Fruit fly (Drosophila melanogaster) whole organism, adult: ENCODE data around the gene CG5079.

Experiments
- CG11617 ChIP-seq: fragments of 200-800 bp; sonication (Bioruptor generic); optimal IDR thresholded peaks from 2 replicates; lab custom pipeline; 2017; ENCODE audit warnings: mild to moderate bottlenecking, missing biosample characterization, missing genetic modification reagents, missing genetic modification characterization
- CG12768 ChIP-seq: fragments of 200-800 bp; sonication (Bioruptor generic); optimal IDR thresholded peaks from 2 replicates; lab custom pipeline; 2017; ENCODE audit warnings: missing biosample characterization, missing genetic modification characterization, mild to moderate bottlenecking, moderate library complexity, missing genetic modification reagents
- CG14711 ChIP-seq: fragments of 200-800 bp; sonication (Bioruptor generic); optimal IDR thresholded peaks from 2 replicates; lab custom pipeline; 2018; ENCODE audit warnings: missing biosample characterization, mild to moderate bottlenecking, missing genetic modification characterization, moderate library complexity
- CG1620 ChIP-seq: fragments of 200-800 bp; sonication (Bioruptor generic); optimal IDR thresholded peaks from 2 replicates; lab custom pipeline; 2016; ENCODE audit warnings: missing biosample characterization, missing genetic modification characterization
- CG33017 ChIP-seq: fragments of 200-800 bp; sonication (Bioruptor generic); optimal IDR thresholded peaks from 2 replicates; lab custom pipeline; 2018; ENCODE audit warnings: missing biosample characterization, mild to moderate bottlenecking, missing genetic modification characterization, moderate library complexity
- CG5204 ChIP-seq: fragments of 200-800 bp; sonication (Bioruptor generic); optimal IDR thresholded peaks from 2 replicates; lab custom pipeline; 2016; ENCODE audit warnings: missing biosample characterization, missing genetic modification characterization
- CG7045 ChIP-seq: fragments of 200-800 bp; sonication (Bioruptor generic); optimal IDR thresholded peaks from 2 replicates; lab custom pipeline; 2017; ENCODE audit warnings: missing biosample characterization, mild to moderate bottlenecking, missing genetic modification characterization
- CG7101 ChIP-seq: fragments of 200-800 bp; sonication (Bioruptor generic); optimal IDR thresholded peaks from 2 replicates; lab custom pipeline; 2018; ENCODE audit warnings: missing biosample characterization, mild to moderate bottlenecking, missing genetic modification characterization, moderate library complexity
- Clk ChIP-seq: fragments of 200-800 bp; sonication (Bioruptor generic); optimal IDR thresholded peaks from 2 replicates; lab custom pipeline; 2017; ENCODE audit warnings: missing biosample characterization, missing genetic modification characterization
- Crg-1 ChIP-seq: fragments of 200-800 bp; sonication (Bioruptor generic); optimal IDR thresholded peaks from 2 replicates; lab custom pipeline; 2016; ENCODE audit warnings: missing biosample characterization, missing genetic modification characterization
- Hr96 ChIP-seq: fragments of 200-800 bp; sonication (Bioruptor generic); optimal IDR thresholded peaks from 2 replicates; lab custom pipeline; 2016; ENCODE audit warnings: missing biosample characterization, missing genetic modification characterization
- Mnt ChIP-seq: fragments of 200-800 bp; sonication (Bioruptor generic); optimal IDR thresholded peaks from 2 replicates; lab custom pipeline; 2016; ENCODE audit warnings: missing biosample characterization, mild to moderate bottlenecking, missing genetic modification characterization
- bab1 ChIP-seq: fragments of 200-800 bp; sonication (Bioruptor generic); optimal IDR thresholded peaks from 3 replicates; lab custom pipeline; 2019; ENCODE audit warnings: missing biosample characterization, mild to moderate bottlenecking, missing genetic modification characterization, moderate library complexity
- cic ChIP-seq: fragments of 200-800 bp; sonication (Bioruptor generic); optimal IDR thresholded peaks from 2 replicates; lab custom pipeline; 2017; ENCODE audit warnings: missing biosample characterization, mild to moderate bottlenecking, missing genetic modification characterization, moderate library complexity
- cnc ChIP-seq, 2 experiments: fragments of >200 bp; optimal IDR thresholded peaks; 2 replicates each; lab custom pipeline; 2017
- kay ChIP-seq: fragments of 200-800 bp; sonication (Bioruptor generic); peaks from one replicate; lab custom pipeline; 2016; ENCODE audit warnings: missing biosample characterization, missing genetic modification characterization, borderline replicate concordance
- ovo ChIP-seq: fragments of 200-800 bp; sonication (Bioruptor generic); optimal IDR thresholded peaks from 2 replicates; lab custom pipeline; 2016; ENCODE audit warnings: missing biosample characterization, missing genetic modification characterization
- pad ChIP-seq: fragments of 200-800 bp; sonication (Bioruptor generic); optimal IDR thresholded peaks from 3 replicates; lab custom pipeline; 2017; ENCODE audit warnings: missing biosample characterization, missing genetic modification characterization, mild to moderate bottlenecking, moderate library complexity, missing genetic modification reagents
- tj ChIP-seq: fragments of 200-800 bp; sonication (Bioruptor generic); optimal IDR thresholded peaks from 3 replicates; lab custom pipeline; 2017; ENCODE audit warnings: missing biosample characterization, mild to moderate bottlenecking, missing genetic modification characterization, moderate library complexity
- toe ChIP-seq: fragments of 200-800 bp; sonication (Bioruptor generic); optimal IDR thresholded peaks from 2 replicates; lab custom pipeline; 2016; ENCODE audit warnings: missing biosample characterization, missing genetic modification characterization

Gene CG5079

DNA sequence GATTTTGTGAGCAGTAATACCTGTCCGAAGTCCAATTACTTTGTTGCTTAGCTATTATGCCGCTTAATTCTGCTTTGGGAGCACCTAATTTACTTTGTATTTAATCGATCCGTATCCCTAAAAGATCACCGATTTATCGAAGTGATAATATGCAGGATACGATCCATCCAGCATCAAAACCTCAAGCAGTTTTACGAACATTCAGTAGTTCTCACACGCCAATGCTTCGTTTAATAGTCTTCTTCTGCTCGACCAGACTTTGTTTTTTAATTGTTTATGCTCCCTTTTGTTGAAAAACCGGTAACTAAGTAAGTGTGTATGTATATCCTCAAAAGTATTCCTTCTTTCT is 34.8 kb downstream of the CG5079 start:
- no peak for TF ChIP-seq CG7045 (GFP tag; lab: Kevin White, UChicago)
- TF ChIP-seq pad: no peak
- no peak for TF ChIP-seq CG12768 (GFP tag; lab: Kevin White, UChicago)
- no peak for TF ChIP-seq toe (GFP tag; lab: Kevin White, UChicago)

- TF ChIP-seq CG5204: no peak
- no peak for TF ChIP-seq CG7101 (tag; lab: Kevin White, UChicago)
- no peak for TF ChIP-seq CG1620 (GFP tag; lab: Kevin White, UChicago)
These were observed 37.0 kb downstream of the CG5079 start for dm6 chr3R:25650417-25650816.

dm6 chr3R:25651414-25651813 is 37.9 kb downstream of the CG5079 start:
- TF ChIP-seq toe (GFP tag; lab: Kevin White, UChicago) (no peak), Mnt (no peak), bab1 (peak; percentile 44), CG11617 (GFP tag; lab: Kevin White, UChicago) (no peak), ovo (no peak), CG14711 (tag; lab: Kevin White, UChicago) (peak; percentile 37), CG7045 (GFP tag; lab: Kevin White, UChicago) (no peak), tj (no peak)

- TF ChIP-seq CG12768 (GFP tag; lab: Kevin White, UChicago): peak; percentile 66
- TF ChIP-seq Mnt: no peak
- TF ChIP-seq Crg-1 (GFP tag; lab: Kevin White, UChicago): no peak
- TF ChIP-seq tj: peak; percentile 87
- peak; percentile 25 for TF ChIP-seq pad
- TF ChIP-seq cic (GFP tag; lab: Kevin White, UChicago): peak; percentile 51
- peak; percentile 86 for TF ChIP-seq kay (GFP tag; lab: Kevin White, UChicago)
- peak; percentile 12 for TF ChIP-seq ovo
- TF ChIP-seq bab1: peak; percentile 46
- TF ChIP-seq CG33017: peak; percentile 20
- no peak for TF ChIP-seq CG11617 (GFP tag; lab: Kevin White, UChicago)
- no peak for TF ChIP-seq Hr96
These were observed 38.7 kb downstream of the CG5079 start for dm6 chr3R:25652066-25652720.

DNA sequence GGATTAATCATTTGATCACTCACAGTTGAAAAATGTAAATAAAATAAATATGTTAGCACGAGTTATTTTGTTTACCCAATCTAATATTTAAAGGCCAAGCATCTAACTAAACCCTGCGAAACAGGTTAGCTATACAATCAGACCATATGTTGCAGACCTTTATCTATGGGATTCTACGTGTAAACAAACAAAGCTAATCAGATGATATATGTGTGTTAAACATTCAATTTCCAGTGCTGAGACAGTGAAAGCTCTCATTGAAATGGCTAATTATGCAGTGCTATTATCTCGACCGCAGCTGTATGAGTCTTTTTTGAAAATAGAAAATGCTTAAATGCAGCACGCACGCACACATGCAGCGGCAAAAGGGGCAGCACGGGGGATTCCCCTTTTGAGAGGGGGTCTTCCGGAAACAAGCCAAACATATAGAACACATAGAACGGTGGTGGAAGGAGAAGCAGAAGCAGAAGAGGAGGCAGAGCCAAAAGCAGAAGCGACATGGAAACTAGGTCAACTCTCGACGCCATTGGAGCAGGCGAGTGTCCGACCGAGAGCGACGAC is 46.5 kb downstream of the CG5079 start:
- TF ChIP-seq toe (GFP tag; lab: Kevin White, UChicago): no peak
- no peak for TF ChIP-seq ovo
- TF ChIP-seq cnc (optimal IDR thresholded peaks at IDR 0.05; lab: Kevin White, UChicago): no peak
- TF ChIP-seq CG1620 (GFP tag; lab: Kevin White, UChicago): no peak
- TF ChIP-seq CG33017: no peak
- TF ChIP-seq cic (GFP tag; lab: Kevin White, UChicago): no peak
- TF ChIP-seq CG7045 (GFP tag; lab: Kevin White, UChicago): no peak
- TF ChIP-seq CG5204: no peak
- no peak for TF ChIP-seq CG11617 (GFP tag; lab: Kevin White, UChicago)
- no peak for TF ChIP-seq tj
- TF ChIP-seq Clk: no peak
- TF ChIP-seq kay (GFP tag; lab: Kevin White, UChicago): no peak
- no peak for TF ChIP-seq CG12768 (GFP tag; lab: Kevin White, UChicago)
- TF ChIP-seq CG14711 (tag; lab: Kevin White, UChicago): no peak
- TF ChIP-seq pad: no peak
- TF ChIP-seq Hr96: no peak
- no peak for TF ChIP-seq Crg-1 (GFP tag; lab: Kevin White, UChicago)
- TF ChIP-seq CG7101 (tag; lab: Kevin White, UChicago): no peak

dm6 chr3R:25660985-25661530 is 47.6 kb downstream of the CG5079 start, which contains the start of gene Tnks:
Gene Tnks (minus strand): TSS chr3R:25661286.
- TF ChIP-seq CG5204 (no peak), bab1 (no peak), CG7045 (GFP tag; lab: Kevin White, UChicago) (no peak), CG11617 (GFP tag; lab: Kevin White, UChicago) (peak; percentile 4), CG33017 (no peak), kay (GFP tag; lab: Kevin White, UChicago) (no peak), ovo (peak; percentile 24), pad (no peak)

dm6 chr3R:25661531-25662193 is 48.2 kb downstream of the CG5079 start, which contains the start of gene RASSF8:
Gene RASSF8 (plus strand): TSS chr3R:25661795.
- TF ChIP-seq CG1620 (GFP tag; lab: Kevin White, UChicago) (peak; percentile 29), cic (GFP tag; lab: Kevin White, UChicago) (no peak), CG5204 (peak; percentile 74), CG12768 (GFP tag; lab: Kevin White, UChicago) (no peak), Hr96 (peak; percentile 49), bab1 (peak; percentile 54), Crg-1 (GFP tag; lab: Kevin White, UChicago) (no peak), Mnt (peak; percentile 42), CG33017 (no peak), toe (GFP tag; lab: Kevin White, UChicago) (peak; percentile 69), CG11617 (GFP tag; lab: Kevin White, UChicago) (no peak), CG7045 (GFP tag; lab: Kevin White, UChicago) (peak; percentile 12)
